2 fruit fly cellular contexts compared by ENCODE assay signal in genomic region chrX:20652353-20652752, dm6.
TF ChIP-seq lines count a peak whose summit lies in the region.

No protein-coding gene starts in this region.

- TF ChIP-seq CTCF in whole organism, embryonic (GFP tag; optimal IDR thresholded peaks at IDR 0.05; lab: Kevin White, UChicago), result no peak

TF ChIP-seq in whole organism, embryonic, 481 proteins besides CTCF, POLR2A, EP300 and RAD21:
- TF ChIP-seq Sry-β (GFP tag; optimal IDR thresholded peaks at IDR 0.05; lab: Kevin White, UChicago) (no peak), lola (GFP tag; optimal IDR thresholded peaks at IDR 0.05; lab: Kevin White, UChicago) (peak in 1 of 3 experiments; percentile 31), prd (optimal IDR thresholded peaks at IDR 0.05; lab: Kevin White, UChicago) (no peak), prd (GFP tag; IDR thresholded peaks at IDR 0.05; lab: Robert Waterston, UW) (peak; percentile 48; the same call in 2 of the 3 replicates), slbo (GFP tag; IDR thresholded peaks at IDR 0.05; lab: Robert Waterston, UW) (no peak), emc (GFP tag; optimal IDR thresholded peaks at IDR 0.05; lab: Kevin White, UChicago) (no peak), al (GFP tag; IDR thresholded peaks at IDR 0.05; lab: Robert Waterston, UW) (no peak), CG17328 (GFP tag; IDR thresholded peaks at IDR 0.05; lab: Robert Waterston, UW) (0 out of 2 replicates have a peak, but pooled peaks have one; percentile 19), zfh1 (GFP tag; IDR thresholded peaks at IDR 0.05; lab: Robert Waterston, UW) (0 out of 3 replicates have a peak, but pooled peaks have one; percentile 30), zen (tag; optimal IDR thresholded peaks at IDR 0.05; lab: Kevin White, UChicago) (peak; percentile 42), D19A (tag; optimal IDR thresholded peaks at IDR 0.05; lab: Kevin White, UChicago) (no peak), Xrp1 (GFP tag; IDR thresholded peaks at IDR 0.05; lab: Robert Waterston, UW) (0 out of 2 replicates have a peak, but pooled peaks have one; percentile 19), row (GFP tag; IDR thresholded peaks at IDR 0.05; lab: Robert Waterston, UW) (peak; percentile 53), dmrt11E (tag; optimal IDR thresholded peaks at IDR 0.05; lab: Kevin White, UChicago) (peak; percentile 37), CG7271 (tag; optimal IDR thresholded peaks at IDR 0.05; lab: Kevin White, UChicago) (peak; percentile 33), sens (GFP tag; lab: Kevin White, UChicago) (peak; percentile 63), CG6854 (GFP tag; optimal IDR thresholded peaks at IDR 0.05; lab: Kevin White, UChicago) (no peak)

TF ChIP-seq in whole organism, prepupa, 60 proteins besides CTCF, POLR2A, EP300 and RAD21:
- TF ChIP-seq CG6276 (GFP tag; optimal IDR thresholded peaks at IDR 0.05; lab: Kevin White, UChicago), result no peak
- no peak for TF ChIP-seq topi (GFP tag; optimal IDR thresholded peaks at IDR 0.05; lab: Kevin White, UChicago)
- no peak for TF ChIP-seq Lpt (GFP tag; optimal IDR thresholded peaks at IDR 0.05; lab: Kevin White, UChicago)
- TF ChIP-seq Eip78C (GFP tag; lab: Kevin White, UChicago), result peak; percentile 41
